Worm (Caenorhabditis elegans) whole organism, L2 larva: ENCODE results near the gene F31D4.2.

Experiments used
- C34F6.9 ChIP-seq: fragments of 150-350 bp; optimal IDR thresholded peaks from 2 replicates; lab custom pipeline; 2014; ENCODE audit warnings: missing biosample characterization, missing genetic modification characterization
- F13H6.1 ChIP-seq: sonication (generic microtip); optimal IDR thresholded peaks from 2 replicates; lab custom pipeline; 2016; ENCODE audit warnings: missing genetic modification characterization, missing compliant biosample characterization
- R02D3.7 ChIP-seq: fragments of 150-350 bp; optimal IDR thresholded peaks from 2 replicates; lab custom pipeline; 2014; ENCODE audit warnings: missing biosample characterization, missing genetic modification characterization
- alr-1 ChIP-seq: fragments of 150-350 bp; optimal IDR thresholded peaks from 2 replicates; lab custom pipeline; 2014; ENCODE audit warnings: missing biosample characterization, missing genetic modification characterization
- ama-1 ChIP-seq: fragments of 150-350 bp; optimal IDR thresholded peaks from 2 replicates; lab custom pipeline; 2018; ENCODE audit warnings: inconsistent platforms
- blmp-1 ChIP-seq: sonication (generic microtip); optimal IDR thresholded peaks from 2 replicates; lab custom pipeline; 2017; ENCODE audit warnings: missing genetic modification characterization, mild to moderate bottlenecking, missing compliant biosample characterization, antibody characterized with exemption, moderate library complexity; ENCODE audit not compliant: insufficient read depth
- ceh-16 ChIP-seq: fragments of 150-350 bp; optimal IDR thresholded peaks from 2 replicates; lab custom pipeline; 2014; ENCODE audit warnings: missing biosample characterization, missing genetic modification characterization
- ceh-82 ChIP-seq: fragments of 150-350 bp; optimal IDR thresholded peaks from 2 replicates; lab custom pipeline; 2014; ENCODE audit warnings: missing biosample characterization, missing genetic modification characterization
- egl-27 ChIP-seq: sonication (generic microtip); optimal IDR thresholded peaks from 3 replicates; lab custom pipeline; 2017; ENCODE audit warnings: missing biosample characterization, missing genetic modification reagents, missing genetic modification characterization
- elt-1 ChIP-seq: fragments of 150-350 bp; optimal IDR thresholded peaks from 2 replicates; lab custom pipeline; 2014; ENCODE audit warnings: missing biosample characterization, missing genetic modification characterization
- gmeb-1 ChIP-seq: fragments of 150-350 bp; optimal IDR thresholded peaks from 2 replicates; lab custom pipeline; 2014; ENCODE audit warnings: missing biosample characterization, missing genetic modification characterization
- lin-11 ChIP-seq: fragments of 150-350 bp; sonication (generic microtip); optimal IDR thresholded peaks from 2 replicates; lab custom pipeline; 2014; ENCODE audit warnings: missing biosample characterization, missing genetic modification characterization, inconsistent platforms, mixed read lengths
- lin-13 ChIP-seq: fragments of 150-350 bp; optimal IDR thresholded peaks from 2 replicates; lab custom pipeline; 2014; ENCODE audit warnings: missing biosample characterization, missing genetic modification reagents, missing genetic modification characterization
- lin-39 ChIP-seq: fragments of 150-350 bp; optimal IDR thresholded peaks from 2 replicates; lab custom pipeline; 2014; ENCODE audit warnings: missing biosample characterization, missing genetic modification reagents, missing genetic modification characterization
- lsy-2 ChIP-seq, 2 experiments: fragments of 150-350 bp in 1 of 2; sonication (generic microtip) in 1 of 2; optimal IDR thresholded peaks; 2 replicates each; lab custom pipeline; 2014 to 2017; ENCODE audit warnings: missing biosample characterization in 2 of 2, missing genetic modification characterization in 2 of 2
- mbf-1 ChIP-seq: sonication (generic microtip); optimal IDR thresholded peaks from 2 replicates; lab custom pipeline; 2017; ENCODE audit warnings: missing biosample characterization, missing genetic modification characterization
- mdl-1 ChIP-seq, 2 experiments: fragments of 150-350 bp in 1 of 2; sonication (generic microtip) in 1 of 2; optimal IDR thresholded peaks; 2 replicates each; lab custom pipeline; 2017; ENCODE audit warnings: missing biosample characterization in 2 of 2, missing genetic modification characterization in 2 of 2
- nhr-10 ChIP-seq: sonication (generic microtip); optimal IDR thresholded peaks from 2 replicates; lab custom pipeline; 2017; ENCODE audit warnings: missing biosample characterization, missing genetic modification characterization
- nhr-11 ChIP-seq: fragments of 150-350 bp; optimal IDR thresholded peaks from 2 replicates; lab custom pipeline; 2014; ENCODE audit warnings: missing biosample characterization, missing genetic modification characterization
- nhr-12 ChIP-seq: fragments of 150-350 bp; optimal IDR thresholded peaks from 2 replicates; lab custom pipeline; 2014; ENCODE audit warnings: missing biosample characterization, missing genetic modification characterization
- nhr-129 ChIP-seq: fragments of 150-350 bp; optimal IDR thresholded peaks from 2 replicates; lab custom pipeline; 2014; ENCODE audit warnings: missing biosample characterization, missing genetic modification characterization
- nhr-21 ChIP-seq: fragments of 150-350 bp; optimal IDR thresholded peaks from 2 replicates; lab custom pipeline; 2014; ENCODE audit warnings: missing biosample characterization, missing genetic modification characterization
- nhr-23 ChIP-seq: fragments of 150-350 bp; optimal IDR thresholded peaks from 2 replicates; lab custom pipeline; 2014; ENCODE audit warnings: missing biosample characterization, missing genetic modification reagents, missing genetic modification characterization
- nhr-237 ChIP-seq: fragments of 150-350 bp; optimal IDR thresholded peaks from 2 replicates; lab custom pipeline; 2014; ENCODE audit warnings: missing biosample characterization, missing genetic modification characterization
- nhr-25 ChIP-seq: fragments of 150-350 bp; sonication (generic microtip); optimal IDR thresholded peaks from 3 replicates; lab custom pipeline; 2014; ENCODE audit warnings: missing biosample characterization, missing genetic modification characterization
- nhr-6 ChIP-seq: fragments of 150-350 bp; optimal IDR thresholded peaks from 2 replicates; lab custom pipeline; 2014; ENCODE audit warnings: missing biosample characterization, missing genetic modification characterization
- nhr-77 ChIP-seq: fragments of 150-350 bp; optimal IDR thresholded peaks from 2 replicates; lab custom pipeline; 2014; ENCODE audit warnings: missing biosample characterization, missing genetic modification characterization
- sem-4 ChIP-seq: fragments of 150-350 bp; optimal IDR thresholded peaks from 2 replicates; lab custom pipeline; 2014; ENCODE audit warnings: missing biosample characterization, missing genetic modification reagents, missing genetic modification characterization
- skn-1 ChIP-seq: sonication (generic microtip); optimal IDR thresholded peaks from 2 replicates; lab custom pipeline; 2017; ENCODE audit warnings: missing biosample characterization, missing genetic modification characterization
- sma-3 ChIP-seq: sonication (generic microtip); optimal IDR thresholded peaks from 2 replicates; lab custom pipeline; 2016; ENCODE audit warnings: missing genetic modification reagents, missing genetic modification characterization, missing compliant biosample characterization
- sma-9 ChIP-seq, 2 experiments: fragments of 150-350 bp in 1 of 2; sonication (generic microtip) in 1 of 2; optimal IDR thresholded peaks; 2 replicates each; lab custom pipeline; 2014 to 2016; ENCODE audit warnings: missing genetic modification characterization in 2 of 2, mild to moderate bottlenecking in 1 of 2, missing biosample characterization in 1 of 2, missing compliant biosample characterization in 1 of 2, missing genetic modification reagents in 1 of 2, moderate library complexity in 1 of 2
- snpc-4 ChIP-seq: fragments of 150-350 bp; optimal IDR thresholded peaks from 2 replicates; lab custom pipeline; 2014; ENCODE audit warnings: missing biosample characterization, missing genetic modification characterization
- unc-39 ChIP-seq: fragments of 150-350 bp; optimal IDR thresholded peaks from 2 replicates; lab custom pipeline; 2014; ENCODE audit warnings: missing biosample characterization, missing genetic modification characterization
- unc-55 ChIP-seq: fragments of 150-350 bp; sonication (generic microtip); optimal IDR thresholded peaks from 3 replicates; lab custom pipeline; 2014; ENCODE audit warnings: missing biosample characterization, missing genetic modification reagents, missing genetic modification characterization
- unc-62 ChIP-seq: fragments of 150-350 bp; optimal IDR thresholded peaks from 2 replicates; lab custom pipeline; 2014; ENCODE audit warnings: missing biosample characterization, missing genetic modification reagents, missing genetic modification characterization
- zag-1 ChIP-seq: fragments of 150-350 bp; optimal IDR thresholded peaks from 2 replicates; lab custom pipeline; 2014; ENCODE audit warnings: missing biosample characterization, missing genetic modification characterization
- ztf-11 ChIP-seq: sonication (generic microtip); optimal IDR thresholded peaks from 2 replicates; lab custom pipeline; 2017; ENCODE audit warnings: missing biosample characterization, missing genetic modification characterization
- ztf-4 ChIP-seq: fragments of 150-350 bp; optimal IDR thresholded peaks from 2 replicates; lab custom pipeline; 2014; ENCODE audit warnings: missing biosample characterization, missing genetic modification characterization

The F31D4.2 gene

ce11 chrV:20853581-20854161, 8.3 kb upstream of the F31D4.2 start, which contains the start of gene F31D4.5:
Gene F31D4.5, plus strand, starts transcription at chrV:20854071.
- no peak for TF ChIP-seq nhr-25 (tag; lab: Kevin White, UChicago)
- TF ChIP-seq nhr-12 (tag; lab: Kevin White, UChicago): no peak
- no peak for TF ChIP-seq nhr-10 (tag; lab: Kevin White, UChicago)
- TF ChIP-seq R02D3.7 (tag; lab: Kevin White, UChicago): no peak
- no peak for TF ChIP-seq nhr-23
- no peak for TF ChIP-seq unc-62
- TF ChIP-seq lin-11: no peak
- TF ChIP-seq ztf-11 (tag; lab: Kevin White, UChicago): no peak
- TF ChIP-seq ztf-4 (tag; lab: Kevin White, UChicago): no peak
- TF ChIP-seq nhr-77 (tag; lab: Kevin White, UChicago): no peak
- no peak for TF ChIP-seq skn-1
- no peak for TF ChIP-seq nhr-237
- no peak for TF ChIP-seq elt-1
- TF ChIP-seq nhr-21 (tag; lab: Kevin White, UChicago): no peak
- no peak for TF ChIP-seq ceh-82 (tag; lab: Kevin White, UChicago)
- TF ChIP-seq blmp-1: no peak

- TF ChIP-seq nhr-25 (tag; lab: Kevin White, UChicago): no peak
- peak; percentile 38 for TF ChIP-seq sem-4 (tag; lab: Kevin White, UChicago)
- TF ChIP-seq blmp-1: no peak
- peak; percentile 39 for TF ChIP-seq F13H6.1 (tag; lab: Kevin White, UChicago)
- TF ChIP-seq unc-62: no peak
- no peak for TF ChIP-seq nhr-10 (tag; lab: Kevin White, UChicago)
- no peak for TF ChIP-seq R02D3.7 (tag; lab: Kevin White, UChicago)
- peak; percentile 47 for TF ChIP-seq sma-3 (GFP tag; lab: Kevin White, UChicago)
- peak; percentile 21 for TF ChIP-seq nhr-129 (tag; lab: Kevin White, UChicago)
- peak; percentile 62 for TF ChIP-seq unc-55 (GFP tag; lab: Kevin White, UChicago)
- peak; percentile 30 for TF ChIP-seq C34F6.9 (tag; lab: Kevin White, UChicago)
- peak in 1 of 2 experiments; percentile 64 for TF ChIP-seq lsy-2 (tag; optimal IDR thresholded peaks at IDR 0.05; lab: Kevin White, UChicago)
- no peak for TF ChIP-seq egl-27 (tag; lab: Kevin White, UChicago)
- TF ChIP-seq nhr-6 (tag; lab: Kevin White, UChicago): no peak
- peak; percentile 26 for TF ChIP-seq sma-9 (GFP tag; optimal IDR thresholded peaks at IDR 0.05; lab: Kevin White, UChicago)
- no peak for TF ChIP-seq sma-9 (tag; optimal IDR thresholded peaks at IDR 0.05; lab: Kevin White, UChicago)
- TF ChIP-seq nhr-12 (tag; lab: Kevin White, UChicago): no peak
- TF ChIP-seq lin-11: peak; percentile 35
- peak; percentile 48 for TF ChIP-seq gmeb-1 (tag; lab: Kevin White, UChicago)
- peak; percentile 49 for TF ChIP-seq lin-13 (GFP tag; lab: Kevin White, UChicago)
- no peak for TF ChIP-seq ama-1
- TF ChIP-seq unc-39 (tag; lab: Kevin White, UChicago): no peak
Measured at ce11 chrV:20851847-20852386, 6.6 kb upstream of the F31D4.2 start, which contains the start of gene ndua-1. Gene ndua-1, minus strand, starts transcription at chrV:20851897.

DNA sequence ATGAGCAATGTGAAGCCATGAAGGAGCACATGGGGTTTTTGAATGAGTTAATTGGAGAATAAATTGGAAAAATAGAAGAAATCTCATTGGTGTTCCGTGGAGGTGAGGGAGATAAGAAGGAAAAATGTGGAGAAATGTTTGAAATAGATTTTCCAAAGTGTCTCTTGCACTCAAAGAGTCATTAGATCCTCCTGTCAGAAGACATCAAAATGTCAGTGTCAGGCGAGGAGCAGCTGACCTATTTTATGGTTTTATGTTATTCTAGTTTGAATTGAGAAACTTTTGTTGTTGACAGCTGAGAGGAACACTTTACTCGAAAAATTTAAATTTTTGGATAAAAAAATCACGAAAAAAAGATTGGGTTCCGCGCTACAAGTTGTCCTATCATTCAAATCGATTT, 5.2 kb upstream of the F31D4.2 start, which contains the start of gene clec-264:
clec-264 (minus strand) TSS at position 122 of the 400 bp plus-strand sequence.
- TF ChIP-seq unc-62 (no peak), C34F6.9 (tag; lab: Kevin White, UChicago) (no peak), lin-13 (GFP tag; lab: Kevin White, UChicago) (no peak), lsy-2 (tag; optimal IDR thresholded peaks at IDR 0.05; lab: Kevin White, UChicago) (no peak), lin-39 (no peak), alr-1 (no peak), nhr-21 (tag; lab: Kevin White, UChicago) (no peak), nhr-129 (tag; lab: Kevin White, UChicago) (no peak), ztf-4 (tag; lab: Kevin White, UChicago) (no peak), nhr-23 (no peak), snpc-4 (tag; lab: Kevin White, UChicago) (no peak), zag-1 (tag; lab: Kevin White, UChicago) (no peak), mbf-1 (no peak), ceh-16 (tag; lab: Kevin White, UChicago) (no peak), nhr-10 (tag; lab: Kevin White, UChicago) (no peak), nhr-237 (no peak), nhr-25 (tag; lab: Kevin White, UChicago) (no peak), mdl-1 (tag; optimal IDR thresholded peaks at IDR 0.05; lab: Kevin White, UChicago) (no peak), nhr-11 (no peak)
